Worm (Caenorhabditis elegans): Measurements from ENCODE around the gene lipl-7.

DNA sequence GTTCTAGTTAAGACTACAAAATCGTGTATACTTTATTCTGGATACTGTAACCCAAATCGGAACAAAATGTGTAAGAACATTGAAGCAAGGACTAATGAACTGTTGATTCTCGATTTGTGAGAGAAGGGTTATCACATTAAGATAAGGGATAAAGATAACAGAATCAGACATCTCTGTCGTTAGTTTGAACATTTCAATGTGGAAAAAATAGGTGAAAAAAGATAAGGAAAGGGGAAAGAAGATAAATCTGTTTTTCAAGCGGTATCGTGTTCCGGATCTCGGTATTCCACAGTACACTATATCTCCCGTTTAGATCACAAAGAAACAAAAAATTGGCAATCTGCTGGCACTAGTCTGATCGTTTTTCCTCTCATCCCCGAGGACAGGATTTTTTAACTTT lies 19.4 kb upstream of the lipl-7 start:
- TF ChIP-seq mdl-1 (tag; optimal IDR thresholded peaks at IDR 0.05) (no peak), pha-4 (tag; optimal IDR thresholded peaks at IDR 0.05) (no peak), skn-1 (tag; optimal IDR thresholded peaks at IDR 0.05) (no peak), hmg-11 (tag; optimal IDR thresholded peaks at IDR 0.05) (no peak), elt-2 (tag; optimal IDR thresholded peaks at IDR 0.05) (no peak), fos-1 (tag; optimal IDR thresholded peaks at IDR 0.05) (no peak), ZK546.5 (tag; optimal IDR thresholded peaks at IDR 0.05) (no peak), nhr-77 (tag; optimal IDR thresholded peaks at IDR 0.05) (no peak), nhr-11 (tag; optimal IDR thresholded peaks at IDR 0.05) (no peak), ama-1 (optimal IDR thresholded peaks at IDR 0.05) (no peak)
